Worm (Caenorhabditis elegans): Measurements from ENCODE around the gene puf-3.

DNA sequence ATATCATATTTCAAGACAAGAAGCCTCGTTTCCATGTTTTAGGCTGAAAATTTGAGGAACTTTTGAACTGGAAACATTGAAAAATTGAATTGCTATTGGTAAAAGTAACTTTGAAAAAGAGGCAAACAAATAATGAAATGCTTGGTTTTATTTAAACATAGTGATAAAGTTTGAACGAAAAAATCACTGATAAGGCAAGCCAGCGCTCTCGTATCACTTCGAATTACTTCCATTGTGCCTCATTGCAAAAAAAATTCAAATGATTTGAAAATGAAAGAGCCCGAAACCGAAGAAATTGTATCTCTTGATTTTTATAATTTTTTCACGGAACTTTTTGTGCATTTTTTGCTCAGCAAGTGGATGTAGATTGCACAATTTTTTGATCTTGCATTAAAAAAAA, 36.2 kb upstream of the puf-3 start, which contains the start of gene F52G2.3:
- no peak for TF ChIP-seq ama-1 (optimal IDR thresholded peaks at IDR 0.05)
- TF ChIP-seq snpc-4 (tag; optimal IDR thresholded peaks at IDR 0.05): no peak
- no peak for TF ChIP-seq fos-1 (tag; optimal IDR thresholded peaks at IDR 0.05)
- no peak for TF ChIP-seq daf-12 (tag; optimal IDR thresholded peaks at IDR 0.05)
- no peak for TF ChIP-seq ceh-82 (tag; optimal IDR thresholded peaks at IDR 0.05)
- no peak for TF ChIP-seq ceh-28 (tag; optimal IDR thresholded peaks at IDR 0.05)
- TF ChIP-seq elt-1 (tag; optimal IDR thresholded peaks at IDR 0.05): no peak
- no peak for TF ChIP-seq ztf-4 (tag; optimal IDR thresholded peaks at IDR 0.05)
- no peak for TF ChIP-seq nhr-76 (tag; optimal IDR thresholded peaks at IDR 0.05)
- TF ChIP-seq elt-2 (tag; optimal IDR thresholded peaks at IDR 0.05): peak; percentile 62
